Fruit fly (Drosophila melanogaster) whole organism, prepupa: Measurements from ENCODE around the gene CG13239.

Source experiments
- CG10631 ChIP-seq: fragments of 200-800 bp; sonication (Bioruptor generic); optimal IDR thresholded peaks from 2 replicates; lab custom pipeline; 2016; ENCODE audit warnings: missing biosample characterization, missing genetic modification characterization
- CG10669 ChIP-seq: fragments of 200-800 bp; sonication (Bioruptor generic); optimal IDR thresholded peaks from 3 replicates; lab custom pipeline; 2018; ENCODE audit warnings: missing biosample characterization, mild to moderate bottlenecking, missing genetic modification characterization, moderate library complexity
- CG11294 ChIP-seq: fragments of 200-800 bp; sonication (Bioruptor generic); IDR thresholded peaks from 2 replicates; pipeline ENCODE4 v1.3.6; 2022; ENCODE audit warnings: missing biosample characterization, missing genetic modification characterization
- CG15336 ChIP-seq: fragments of 200-800 bp; sonication (Bioruptor generic); IDR thresholded peaks from 2 replicates; pipeline ENCODE4 v1.3.6; 2022; ENCODE audit warnings: missing biosample characterization, missing genetic modification characterization
- CG3919 ChIP-seq: fragments of 200-800 bp; sonication (Bioruptor generic); optimal IDR thresholded peaks from 3 replicates; lab custom pipeline; 2016; ENCODE audit warnings: missing biosample characterization, missing genetic modification characterization
- CG6792 ChIP-seq: fragments of 200-800 bp; sonication (Bioruptor generic); optimal IDR thresholded peaks from 3 replicates; lab custom pipeline; 2016; ENCODE audit warnings: missing biosample characterization, missing genetic modification characterization
- CG7368 ChIP-seq: fragments of 200-800 bp; sonication (Bioruptor generic); optimal IDR thresholded peaks from 3 replicates; lab custom pipeline; 2016; ENCODE audit warnings: missing biosample characterization, missing genetic modification characterization
- CG8632 ChIP-seq: fragments of 200-800 bp; sonication (Bioruptor generic); optimal IDR thresholded peaks from 3 replicates; lab custom pipeline; 2016; ENCODE audit warnings: missing biosample characterization, missing genetic modification characterization
- Sox102F ChIP-seq: fragments of 200-800 bp; sonication (Bioruptor generic); optimal IDR thresholded peaks from 2 replicates; lab custom pipeline; 2016; ENCODE audit warnings: missing biosample characterization, mild to moderate bottlenecking, missing genetic modification characterization
- Sox14 ChIP-seq: fragments of 200-800 bp; sonication (Bioruptor generic); optimal IDR thresholded peaks from 3 replicates; lab custom pipeline; 2016; ENCODE audit warnings: missing biosample characterization, missing genetic modification characterization
- acj6 ChIP-seq: fragments of 200-800 bp; sonication (Bioruptor generic); optimal IDR thresholded peaks from 3 replicates; lab custom pipeline; 2016; ENCODE audit warnings: missing biosample characterization, missing genetic modification characterization
- esn ChIP-seq: fragments of 200-800 bp; sonication (Bioruptor generic); optimal IDR thresholded peaks from 2 replicates; lab custom pipeline; 2016; ENCODE audit warnings: missing biosample characterization, mild to moderate bottlenecking, missing genetic modification characterization, moderate library complexity
- ss ChIP-seq, 2 experiments: fragments of 200-800 bp; sonication (Bioruptor generic); optimal IDR thresholded peaks; 2 replicates in 1 of 2; 3 replicates in 1 of 2; lab custom pipeline; 2017 to 2018; ENCODE audit warnings: mild to moderate bottlenecking in 2 of 2, missing biosample characterization in 2 of 2, missing genetic modification characterization in 2 of 2, moderate library complexity in 1 of 2

dm6 chr3L:22878723-22879343 lies 18.2 kb downstream of the CG13239 start, which contains the start of the genes Chro and Ssl1:
- TF ChIP-seq CG7368 (GFP tag; lab: Kevin White, UChicago) (peak; percentile 100), CG10669 (peak; percentile 100), CG11294 (GFP tag; lab: Robert Waterston, UW) (peak; percentile 99), CG3919 (GFP tag; lab: Kevin White, UChicago) (peak; percentile 100), CG10631 (GFP tag; lab: Kevin White, UChicago) (peak; percentile 100), Sox14 (GFP tag; lab: Kevin White, UChicago) (peak; percentile 100), esn (GFP tag; lab: Kevin White, UChicago) (peak; percentile 100), CG15336 (peak; percentile 100), acj6 (GFP tag; lab: Kevin White, UChicago) (peak; percentile 100), CG8632 (peak; percentile 100), Sox102F (GFP tag; lab: Kevin White, UChicago) (peak; percentile 100), CG6792 (GFP tag; lab: Kevin White, UChicago) (peak; percentile 100), ss (GFP tag; optimal IDR thresholded peaks at IDR 0.05; lab: Kevin White, UChicago) (peak; percentile 99 to 100)
